Worm (Caenorhabditis elegans) whole organism, L4/young adult: Measurements from ENCODE around the gene flp-4.

ENCODE experiments used
- W03F9.2 ChIP-seq: fragments of 150-350 bp; optimal IDR thresholded peaks from 2 replicates; lab custom pipeline; 2014; ENCODE audit warnings: missing biosample characterization, missing genetic modification characterization
- dao-5 ChIP-seq: sonication (generic microtip); optimal IDR thresholded peaks from 2 replicates; lab custom pipeline; 2016; ENCODE audit warnings: missing genotype, missing genetic modification characterization, moderate library complexity, missing compliant biosample characterization
- him-1 ChIP-seq: sonication (generic microtip); optimal IDR thresholded peaks from 2 replicates; lab custom pipeline; 2016; ENCODE audit warnings: missing genotype, missing genetic modification reagents, missing genetic modification characterization, missing compliant biosample characterization

The flp-4 gene

ce11 chrII:10073986-10074385 lies 25.3 kb downstream of the flp-4 start:
- TF ChIP-seq him-1 (tag; lab: Kevin White, UChicago) (no peak), W03F9.2 (no peak), dao-5 (no peak)

- TF ChIP-seq W03F9.2 (no peak), him-1 (tag; lab: Kevin White, UChicago) (no peak), dao-5 (no peak)
Observed at ce11 chrII:10075794-10076193, 27.1 kb downstream of the flp-4 start.

- TF ChIP-seq dao-5 (no peak), W03F9.2 (no peak), him-1 (tag; lab: Kevin White, UChicago) (no peak)
Observed at ce11 chrII:10084482-10084881, 35.8 kb downstream of the flp-4 start.

ce11 chrII:10093120-10093519 lies 44.5 kb downstream of the flp-4 start:
- TF ChIP-seq him-1 (tag; lab: Kevin White, UChicago) (no peak), dao-5 (no peak), W03F9.2 (no peak)

ce11 chrII:10094190-10094923 lies 45.7 kb downstream of the flp-4 start, which contains the start of gene lact-2:
Gene lact-2 (plus strand): TSS chrII:10094873.
- TF ChIP-seq him-1 (tag; lab: Kevin White, UChicago), result no peak
- TF ChIP-seq dao-5, result no peak
- TF ChIP-seq W03F9.2, result no peak

ce11 chrII:10095224-10095623 lies 46.6 kb downstream of the flp-4 start:
- TF ChIP-seq W03F9.2 (no peak), him-1 (tag; lab: Kevin White, UChicago) (no peak), dao-5 (no peak)

ce11 chrII:10098428-10098827 lies 49.8 kb downstream of the flp-4 start:
- TF ChIP-seq dao-5 (no peak), W03F9.2 (no peak), him-1 (tag; lab: Kevin White, UChicago) (no peak)

ce11 chrII:10099072-10099471 lies 50.4 kb downstream of the flp-4 start:
- TF ChIP-seq W03F9.2 (no peak), dao-5 (no peak), him-1 (tag; lab: Kevin White, UChicago) (no peak)

- peak; percentile 77 for TF ChIP-seq W03F9.2
- TF ChIP-seq dao-5, result no peak
Observed at ce11 chrII:10099804-10100360, 51.2 kb downstream of the flp-4 start, which contains the start of the genes pas-7 and puf-12. Gene pas-7 (minus strand): TSS chrII:10099854. Gene puf-12 (plus strand): TSS chrII:10100310.

- no peak for TF ChIP-seq W03F9.2
- TF ChIP-seq him-1 (tag; lab: Kevin White, UChicago), result no peak
- no peak for TF ChIP-seq dao-5
Observed at ce11 chrII:10103212-10103611, 54.5 kb downstream of the flp-4 start.
